Worm (Caenorhabditis elegans): Measurements from ENCODE around the gene K01C8.2.
A peak's percentile ranks its signal among the peaks of the same experiment; 100 is the strongest.

ce11 chrII:8222309-8223065 lies 46.8 kb downstream of the K01C8.2 start, which contains the start of gene dab-1:
- TF ChIP-seq unc-62 (GFP tag; optimal IDR thresholded peaks at IDR 0.05) (no peak), blmp-1 (tag; optimal IDR thresholded peaks at IDR 0.05; ENCODE audit: insufficient read depth) (peak; percentile 10), fos-1 (tag; optimal IDR thresholded peaks at IDR 0.05) (peak; percentile 35), F13H6.1 (tag; optimal IDR thresholded peaks at IDR 0.05) (no peak), nhr-12 (tag; optimal IDR thresholded peaks at IDR 0.05) (no peak), elt-1 (tag; optimal IDR thresholded peaks at IDR 0.05) (no peak), alr-1 (tag; optimal IDR thresholded peaks at IDR 0.05) (no peak), gmeb-1 (tag; optimal IDR thresholded peaks at IDR 0.05) (no peak), zag-1 (tag; optimal IDR thresholded peaks at IDR 0.05) (no peak)

Measured in whole organism, L2 larva.